Fruit fly (Drosophila melanogaster): ENCODE measurements around the gene RpL3.
A peak's percentile ranks its signal among the peaks of the same experiment; 100 is the strongest.

The RpL3 gene

dm6 chr3R:11216156-11216630, 5.5 kb upstream of the RpL3 start, which contains the start of the genes RpS25 and CG4820 (continued):
- TF ChIP-seq CG1233 (GFP tag; optimal IDR thresholded peaks at IDR 0.05): peak; percentile 94
- peak; percentile 85 for TF ChIP-seq CG14050 (GFP tag; IDR thresholded peaks at IDR 0.05)
- peak; percentile 90 for TF ChIP-seq nom (GFP tag; optimal IDR thresholded peaks at IDR 0.05)
- TF ChIP-seq bigmax (GFP tag; optimal IDR thresholded peaks at IDR 0.05): peak; percentile 92
- TF ChIP-seq Drgx (GFP tag; IDR thresholded peaks at IDR 0.05): peak; percentile 60
- peak; percentile 91 for TF ChIP-seq nerfin-1 (tag; optimal IDR thresholded peaks at IDR 0.05)
- peak; percentile 85 for TF ChIP-seq CoRest (tag; optimal IDR thresholded peaks at IDR 0.05)
- TF ChIP-seq sim (GFP tag; IDR thresholded peaks at IDR 0.05): peak; percentile 71
- peak; percentile 88 for TF ChIP-seq slou (GFP tag; optimal IDR thresholded peaks at IDR 0.05)
- peak; percentile 95 for TF ChIP-seq CG9727 (GFP tag; optimal IDR thresholded peaks at IDR 0.05)
- peak; percentile 86 for TF ChIP-seq Atf3 (GFP tag; optimal IDR thresholded peaks at IDR 0.05)
- TF ChIP-seq kah (GFP tag; optimal IDR thresholded peaks at IDR 0.05): peak; percentile 85
- TF ChIP-seq ewg (GFP tag; optimal IDR thresholded peaks at IDR 0.05): peak; percentile 95
- TF ChIP-seq zfh2 (GFP tag; optimal IDR thresholded peaks at IDR 0.05): peak; percentile 70
- TF ChIP-seq CG12391 (tag; optimal IDR thresholded peaks at IDR 0.05): peak; percentile 92
- TF ChIP-seq CG11247 (GFP tag; IDR thresholded peaks at IDR 0.05): peak; percentile 83
- TF ChIP-seq CG8765 (GFP tag; IDR thresholded peaks at IDR 0.05): no peak
- peak; percentile 93 for TF ChIP-seq schlank (tag; optimal IDR thresholded peaks at IDR 0.05)
- TF ChIP-seq CG12104 (GFP tag; optimal IDR thresholded peaks at IDR 0.05): peak; percentile 93
- peak; percentile 71 for TF ChIP-seq Six4 (GFP tag; optimal IDR thresholded peaks at IDR 0.05)
- peak; percentile 91 for TF ChIP-seq CG11456 (GFP tag; IDR thresholded peaks at IDR 0.05)
- peak; percentile 97 for TF ChIP-seq CG7271 (tag; optimal IDR thresholded peaks at IDR 0.05)
- peak; percentile 77 for TF ChIP-seq wdn (GFP tag; IDR thresholded peaks at IDR 0.05)
- peak; percentile 52 for TF ChIP-seq Elba2 (GFP tag; optimal IDR thresholded peaks at IDR 0.05)
- peak; percentile 93 for TF ChIP-seq CG17568 (GFP tag; optimal IDR thresholded peaks at IDR 0.05)
- TF ChIP-seq tup (GFP tag; optimal IDR thresholded peaks at IDR 0.05): peak; percentile 53
- peak; percentile 88 for TF ChIP-seq crc (GFP tag; optimal IDR thresholded peaks at IDR 0.05)
- peak; percentile 84 for TF ChIP-seq CG15269 (tag; optimal IDR thresholded peaks at IDR 0.05)
- peak; percentile 70 for TF ChIP-seq az2 (GFP tag; optimal IDR thresholded peaks at IDR 0.05)
- TF ChIP-seq pan (optimal IDR thresholded peaks at IDR 0.05): no peak
- TF ChIP-seq pan (GFP tag; optimal IDR thresholded peaks at IDR 0.05 in 1 of 2, IDR thresholded peaks at IDR 0.05 in 1 of 2): peak in 1 of 2 experiments; percentile 89
- TF ChIP-seq CG8089 (GFP tag; optimal IDR thresholded peaks at IDR 0.05): peak; percentile 93
- peak; percentile 81 for TF ChIP-seq CG5180 (GFP tag; optimal IDR thresholded peaks at IDR 0.05)
- TF ChIP-seq CG3847 (GFP tag; IDR thresholded peaks at IDR 0.05): peak; percentile 95
- TF ChIP-seq Ets65A (GFP tag): peak; percentile 99
- peak; percentile 74 for TF ChIP-seq CG1024 (GFP tag; IDR thresholded peaks at IDR 0.05)
- TF ChIP-seq pita (GFP tag; optimal IDR thresholded peaks at IDR 0.05): no peak
- TF ChIP-seq HHEX (GFP tag; optimal IDR thresholded peaks at IDR 0.05): peak; percentile 95
- peak; percentile 82 for TF ChIP-seq CG12744 (GFP tag; optimal IDR thresholded peaks at IDR 0.05)
- TF ChIP-seq chm (GFP tag; IDR thresholded peaks at IDR 0.05): peak; percentile 90
- TF ChIP-seq CG7963 (GFP tag; IDR thresholded peaks at IDR 0.05; ENCODE audit: partially characterized antibody): peak; percentile 69; the same call in 1 of the 3 replicates
- TF ChIP-seq ci (GFP tag; IDR thresholded peaks at IDR 0.05): peak; percentile 96
- no peak for TF ChIP-seq Dfd (GFP tag; optimal IDR thresholded peaks at IDR 0.05)
- TF ChIP-seq z (GFP tag; IDR thresholded peaks at IDR 0.05): 0 out of 3 replicates have a peak, but pooled peaks have one; percentile 54
- TF ChIP-seq slbo (GFP tag; IDR thresholded peaks at IDR 0.05): peak; percentile 86
- peak; percentile 96 for TF ChIP-seq BEAF-32 (GFP tag; optimal IDR thresholded peaks at IDR 0.05)
- TF ChIP-seq CG7556 (GFP tag; optimal IDR thresholded peaks at IDR 0.05): peak; percentile 75
- TF ChIP-seq pfk (GFP tag; optimal IDR thresholded peaks at IDR 0.05): peak; percentile 84
- peak; percentile 87 for TF ChIP-seq gsb-n (tag; optimal IDR thresholded peaks at IDR 0.05)
- peak; percentile 79 for TF ChIP-seq Rx (GFP tag; IDR thresholded peaks at IDR 0.05)
- peak in 1 of 3 experiments; percentile 76 for TF ChIP-seq lola (GFP tag; optimal IDR thresholded peaks at IDR 0.05)
